Fruit fly (Drosophila melanogaster) whole organism, embryonic: ENCODE measurements around the gene Ube3a.

ENCODE experiments used
- Antp ChIP-seq: fragments of 200-800 bp; sonication (Bioruptor generic); optimal IDR thresholded peaks from 3 replicates; lab custom pipeline; 2016; ENCODE audit warnings: missing biosample characterization, missing genetic modification characterization
- Blimp-1 ChIP-seq: fragments of 200-800 bp; sonication (Bioruptor generic); optimal IDR thresholded peaks from 3 replicates; lab custom pipeline; 2018; ENCODE audit warnings: missing biosample characterization, missing genetic modification characterization, mild to moderate bottlenecking, moderate library complexity, missing genetic modification reagents
- CG10321 ChIP-seq: fragments of 200-800 bp; sonication (Bioruptor generic); IDR thresholded peaks from 2 replicates; pipeline ENCODE4 v1.3.6; 2022; ENCODE audit warnings: missing biosample characterization, missing genetic modification characterization
- CG1233 ChIP-seq: fragments of 200-800 bp; sonication (Bioruptor generic); optimal IDR thresholded peaks from 4 replicates; lab custom pipeline; 2018; ENCODE audit warnings: missing biosample characterization, mild to moderate bottlenecking, missing genetic modification characterization
- CG12659 ChIP-seq: fragments of 200-800 bp; sonication (Bioruptor generic); optimal IDR thresholded peaks from 3 replicates; lab custom pipeline; 2017; ENCODE audit warnings: mild to moderate bottlenecking, missing biosample characterization, missing genetic modification reagents, missing genetic modification characterization
- CG13894 ChIP-seq: fragments of 200-800 bp; sonication (Bioruptor generic); optimal IDR thresholded peaks from 3 replicates; lab custom pipeline; 2018; ENCODE audit warnings: missing biosample characterization, mild to moderate bottlenecking, missing genetic modification characterization, moderate library complexity
- CG16813 ChIP-seq: fragments of 200-800 bp; sonication (Bioruptor generic); IDR thresholded peaks from 3 replicates; pipeline ENCODE4 v1.3.6; 2022; ENCODE audit warnings: missing biosample characterization, missing genetic modification characterization; ENCODE audit not compliant: partially characterized antibody
- CG17186 ChIP-seq: fragments of 200-800 bp; sonication (Bioruptor generic); optimal IDR thresholded peaks from 3 replicates; lab custom pipeline; 2017; ENCODE audit warnings: missing biosample characterization, missing genetic modification reagents, missing genetic modification characterization
- CG17361 ChIP-seq: fragments of 200-800 bp; sonication (Bioruptor generic); IDR thresholded peaks from 3 replicates; pipeline ENCODE4 v1.3.6; 2022; ENCODE audit warnings: missing biosample characterization, missing genetic modification characterization
- CG17802 ChIP-seq: fragments of 200-800 bp; sonication (Bioruptor generic); optimal IDR thresholded peaks from 2 replicates; lab custom pipeline; 2018; ENCODE audit warnings: missing biosample characterization, mild to moderate bottlenecking, missing genetic modification characterization, moderate library complexity
- CG1792 ChIP-seq: fragments of 200-800 bp; sonication (Bioruptor generic); optimal IDR thresholded peaks from 2 replicates; lab custom pipeline; 2016; ENCODE audit warnings: missing biosample characterization, missing genetic modification characterization
- CG2889 ChIP-seq: fragments of 200-800 bp; sonication (Bioruptor generic); IDR thresholded peaks from 3 replicates; pipeline ENCODE4 v1.3.6; 2022; ENCODE audit warnings: missing biosample characterization, missing genetic modification characterization
- CG3838 ChIP-seq: fragments of 200-800 bp; sonication (Bioruptor generic); optimal IDR thresholded peaks from 3 replicates; lab custom pipeline; 2016; ENCODE audit warnings: missing biosample characterization, missing genetic modification characterization
- CG4360 ChIP-seq: fragments of 200-800 bp; sonication (Bioruptor generic); IDR thresholded peaks from 2 replicates; pipeline ENCODE4 v1.3.6; 2022; ENCODE audit warnings: missing biosample characterization, missing genetic modification characterization
- CG8944 ChIP-seq: fragments of 200-800 bp; sonication (Bioruptor generic); optimal IDR thresholded peaks from 3 replicates; lab custom pipeline; 2016; ENCODE audit warnings: missing biosample characterization, missing genetic modification characterization
- D ChIP-seq, 2 experiments: fragments of 200-800 bp in 1 of 2; fragments of >200 bp in 1 of 2; sonication (Bioruptor generic) in 1 of 2; optimal IDR thresholded peaks; 2 replicates in 1 of 2; 3 replicates in 1 of 2; lab custom pipeline; 2017; ENCODE audit warnings: mild to moderate bottlenecking in 1 of 2, missing biosample characterization in 1 of 2, missing genetic modification characterization in 1 of 2, missing genetic modification reagents in 1 of 2
- Dad ChIP-seq: fragments of 200-800 bp; sonication (Bioruptor generic); optimal IDR thresholded peaks from 3 replicates; lab custom pipeline; 2016; ENCODE audit warnings: missing biosample characterization, missing genetic modification characterization
- Deaf1 ChIP-seq: fragments of 200-800 bp; optimal IDR thresholded peaks from 3 replicates; lab custom pipeline; 2019; ENCODE audit warnings: missing biosample characterization, mild to moderate bottlenecking, missing genetic modification characterization, moderate library complexity
- Dfd ChIP-seq, 2 experiments: fragments of >200 bp; optimal IDR thresholded peaks; 2 replicates each; lab custom pipeline; 2017; ENCODE audit warnings: missing biosample characterization in 2 of 2, missing genetic modification characterization in 2 of 2
- Dip3 ChIP-seq: fragments of 200-800 bp; sonication (Bioruptor generic); optimal IDR thresholded peaks from 3 replicates; lab custom pipeline; 2016; ENCODE audit warnings: missing biosample characterization, missing genetic modification characterization
- E2f1 ChIP-seq: fragments of 200-800 bp; sonication (Bioruptor generic); IDR thresholded peaks from 2 replicates; pipeline ENCODE4 v1.3.6; 2022; ENCODE audit warnings: missing biosample characterization, missing genetic modification characterization
- H2.0 ChIP-seq: fragments of 200-800 bp; sonication (Bioruptor generic); IDR thresholded peaks from 2 replicates; pipeline ENCODE4 v1.3.6; 2022; ENCODE audit warnings: missing biosample characterization, missing genetic modification characterization
- HLH4C ChIP-seq: fragments of 200-800 bp; sonication (Bioruptor generic); IDR thresholded peaks from 3 replicates; pipeline ENCODE4 v1.3.6; 2022; ENCODE audit warnings: missing biosample characterization, missing genetic modification characterization; ENCODE audit not compliant: partially characterized antibody
- Jarid2 ChIP-seq: fragments of 200-800 bp; sonication (Bioruptor generic); optimal IDR thresholded peaks from 3 replicates; lab custom pipeline; 2017; ENCODE audit warnings: mild to moderate bottlenecking, missing biosample characterization, missing genetic modification reagents, missing genetic modification characterization
- MTF-1 ChIP-seq: fragments of 200-800 bp; sonication (Bioruptor generic); optimal IDR thresholded peaks from 2 replicates; lab custom pipeline; 2018; ENCODE audit warnings: missing biosample characterization, mild to moderate bottlenecking, missing genetic modification characterization, borderline replicate concordance
- NK7.1 ChIP-seq: fragments of 200-800 bp; sonication (Bioruptor generic); optimal IDR thresholded peaks from 3 replicates; lab custom pipeline; 2016; ENCODE audit warnings: missing biosample characterization, missing genetic modification characterization
- Rfx ChIP-seq: fragments of 200-800 bp; sonication (Bioruptor generic); IDR thresholded peaks from 2 replicates; pipeline ENCODE4 v1.3.6; 2022; ENCODE audit warnings: missing biosample characterization, missing genetic modification characterization
- Xrp1 ChIP-seq: fragments of 200-800 bp; sonication (Bioruptor generic); IDR thresholded peaks from 2 replicates; pipeline ENCODE4 v1.3.6; 2022; ENCODE audit warnings: missing biosample characterization, missing genetic modification characterization
- bbx ChIP-seq: fragments of 200-800 bp; sonication (Bioruptor generic); IDR thresholded peaks from 2 replicates; pipeline ENCODE4 v1.3.6; 2022; ENCODE audit warnings: missing biosample characterization, missing genetic modification characterization; ENCODE audit not compliant: partially characterized antibody
- croc ChIP-seq: fragments of 200-800 bp; sonication (Bioruptor generic); conservative IDR thresholded peaks from 3 replicates; pipeline ENCODE4 v1.3.6; 2022; ENCODE audit warnings: missing biosample characterization, missing genetic modification characterization
- crol ChIP-seq: fragments of 200-800 bp; sonication (Bioruptor generic); IDR thresholded peaks from 2 replicates; pipeline ENCODE4 v1.3.6; 2022; ENCODE audit warnings: missing biosample characterization, missing genetic modification characterization
- da ChIP-seq: fragments of 200-800 bp; sonication (Bioruptor generic); optimal IDR thresholded peaks from 2 replicates; lab custom pipeline; 2016; ENCODE audit warnings: missing biosample characterization, missing genetic modification characterization
- dan ChIP-seq: fragments of 200-800 bp; sonication (Bioruptor generic); IDR thresholded peaks from 2 replicates; pipeline ENCODE4 v1.3.6; 2022; ENCODE audit warnings: missing biosample characterization, missing genetic modification characterization
- gsb-n ChIP-seq: fragments of 200-800 bp; sonication (Bioruptor generic); optimal IDR thresholded peaks from 3 replicates; lab custom pipeline; 2018; ENCODE audit warnings: missing biosample characterization, mild to moderate bottlenecking, missing genetic modification characterization
- h ChIP-seq: fragments of >200 bp; optimal IDR thresholded peaks from 2 replicates; lab custom pipeline; 2017
- inv ChIP-seq: fragments of 200-800 bp; sonication (Bioruptor generic); IDR thresholded peaks from 2 replicates; pipeline ENCODE4 v1.3.6; 2022; ENCODE audit warnings: missing biosample characterization, missing genetic modification characterization; ENCODE audit not compliant: partially characterized antibody
- kay ChIP-seq: fragments of 200-800 bp; sonication (Bioruptor generic); optimal IDR thresholded peaks from 2 replicates; lab custom pipeline; 2016; ENCODE audit warnings: missing biosample characterization, missing genetic modification characterization
- lab ChIP-seq: fragments of 200-800 bp; sonication (Bioruptor generic); optimal IDR thresholded peaks from 3 replicates; lab custom pipeline; 2017; ENCODE audit warnings: missing biosample characterization, missing genetic modification characterization, mild to moderate bottlenecking, moderate library complexity, missing genetic modification reagents
- p53 ChIP-seq: fragments of 200-800 bp; sonication (Bioruptor generic); optimal IDR thresholded peaks from 2 replicates; lab custom pipeline; 2016; ENCODE audit warnings: missing biosample characterization, missing genetic modification characterization
- pum ChIP-seq: fragments of 200-800 bp; sonication (Bioruptor generic); optimal IDR thresholded peaks from 2 replicates; lab custom pipeline; 2016; ENCODE audit warnings: missing biosample characterization, missing genetic modification characterization
- rib ChIP-seq: fragments of 200-800 bp; sonication (Bioruptor generic); IDR thresholded peaks from 2 replicates; pipeline ENCODE4 v1.3.6; 2022; ENCODE audit warnings: missing biosample characterization, missing genetic modification characterization
- ro ChIP-seq: fragments of 200-800 bp; sonication (Bioruptor generic); IDR thresholded peaks from 2 replicates; pipeline ENCODE4 v1.3.6; 2022; ENCODE audit warnings: missing biosample characterization, missing genetic modification characterization
- slou ChIP-seq: fragments of 200-800 bp; sonication (Bioruptor generic); optimal IDR thresholded peaks from 3 replicates; lab custom pipeline; 2016; ENCODE audit warnings: missing biosample characterization, missing genetic modification characterization
- sna ChIP-seq: fragments of 200-800 bp; sonication (Bioruptor generic); IDR thresholded peaks from 2 replicates; pipeline ENCODE4 v1.3.6; 2022; ENCODE audit warnings: missing biosample characterization, missing genetic modification characterization; ENCODE audit not compliant: partially characterized antibody
- ssp ChIP-seq: fragments of 200-800 bp; sonication (Bioruptor generic); IDR thresholded peaks from 2 replicates; pipeline ENCODE4 v1.3.6; 2022; ENCODE audit warnings: missing biosample characterization, missing genetic modification characterization
- tup ChIP-seq: fragments of 200-800 bp; sonication (Bioruptor generic); optimal IDR thresholded peaks from 2 replicates; lab custom pipeline; 2016; ENCODE audit warnings: missing biosample characterization, mild to moderate bottlenecking, missing genetic modification characterization, moderate library complexity
- unc-4 ChIP-seq: fragments of 200-800 bp; sonication (Bioruptor generic); IDR thresholded peaks from 2 replicates; pipeline ENCODE4 v1.3.6; 2022; ENCODE audit warnings: missing biosample characterization, missing genetic modification characterization; ENCODE audit not compliant: partially characterized antibody
- vvl ChIP-seq: fragments of 200-800 bp; sonication (Bioruptor generic); IDR thresholded peaks from 2 replicates; pipeline ENCODE4 v1.3.6; 2022; ENCODE audit warnings: missing biosample characterization, missing genetic modification characterization
- zfh2 ChIP-seq: fragments of 200-800 bp; sonication (Bioruptor generic); optimal IDR thresholded peaks from 2 replicates; lab custom pipeline; 2016; ENCODE audit warnings: missing biosample characterization, missing genetic modification characterization

Gene Ube3a

DNA sequence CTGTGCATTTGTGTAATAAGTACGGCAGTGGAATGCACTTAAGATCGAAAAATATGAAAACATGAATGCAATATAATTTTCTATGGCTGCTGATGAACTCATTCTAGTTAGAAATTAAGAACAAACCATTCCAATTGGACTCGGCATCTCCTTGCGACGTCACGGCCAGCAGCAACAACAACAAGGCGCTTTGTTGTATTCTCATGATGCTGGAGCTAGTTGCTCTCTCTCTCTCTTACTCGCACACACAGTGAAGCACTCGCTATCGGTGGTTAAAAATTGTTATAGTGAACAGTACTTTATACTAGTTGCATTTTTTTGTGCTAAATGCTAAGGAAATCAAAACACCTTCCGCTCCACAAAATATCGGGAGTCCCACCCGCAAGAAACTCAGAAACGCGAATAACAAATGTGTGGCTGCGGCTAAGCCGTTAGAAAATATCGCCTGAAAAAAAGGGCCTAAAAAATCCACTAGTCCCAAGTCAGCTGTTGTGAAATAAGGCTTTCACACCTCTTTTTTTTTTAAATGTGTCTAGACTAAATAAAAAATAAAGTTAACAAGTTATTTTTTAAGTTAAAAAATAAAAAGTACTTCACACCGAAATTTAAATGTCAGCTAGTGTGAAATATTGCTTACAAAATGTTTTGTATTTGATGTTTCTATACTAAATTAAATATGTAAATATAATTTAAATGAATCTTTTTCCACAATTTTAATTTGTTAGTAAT, 4.6 kb downstream of the Ube3a start, which contains the start of gene Plod (continued):
- TF ChIP-seq CG13894 (peak; percentile 56), zfh2 (peak; percentile 16), CG17186 (GFP tag; lab: Kevin White, UChicago) (no peak), gsb-n (peak; percentile 24), da (no peak), CG1792 (no peak), HLH4C (GFP tag; lab: Robert Waterston, UW) (no peak), bbx (GFP tag; lab: Robert Waterston, UW) (peak; percentile 65; the same call in 1 of the 2 replicates), slou (GFP tag; lab: Kevin White, UChicago) (no peak), CG4360 (peak; percentile 99), inv (GFP tag; lab: Robert Waterston, UW) (no peak), CG17802 (peak; percentile 83), lab (peak; percentile 61), h (no peak), tup (no peak), ro (GFP tag; lab: Robert Waterston, UW) (no peak), kay (no peak), p53 (GFP tag; lab: Kevin White, UChicago) (no peak), CG17361 (peak; percentile 78; the same call in 2 of the 3 replicates), ssp (GFP tag; lab: Robert Waterston, UW) (peak; percentile 97), croc (GFP tag; lab: Robert Waterston, UW) (no peak), CG2889 (0 out of 3 replicates have a peak, but pooled peaks have one; percentile 29), CG1233 (GFP tag; lab: Kevin White, UChicago) (peak; percentile 17), D (optimal IDR thresholded peaks at IDR 0.05; lab: Kevin White, UChicago) (peak; percentile 67), D (GFP tag; optimal IDR thresholded peaks at IDR 0.05; lab: Kevin White, UChicago) (peak; percentile 1), unc-4 (peak; percentile 51; the same call in 1 of the 2 replicates), rib (GFP tag; lab: Robert Waterston, UW) (peak; percentile 60; the same call in 1 of the 2 replicates), MTF-1 (GFP tag; lab: Kevin White, UChicago) (peak; percentile 45), CG12659 (GFP tag; lab: Kevin White, UChicago) (peak; percentile 75), CG10321 (GFP tag; lab: Robert Waterston, UW) (no peak), pum (no peak), sna (no peak), Blimp-1 (GFP tag; lab: Kevin White, UChicago) (peak; percentile 34), Jarid2 (GFP tag; lab: Kevin White, UChicago) (peak; percentile 88), CG8944 (peak; percentile 18), Antp (GFP tag; lab: Kevin White, UChicago) (peak; percentile 1), crol (GFP tag; lab: Robert Waterston, UW) (no peak), Dfd (GFP tag; optimal IDR thresholded peaks at IDR 0.05; lab: Kevin White, UChicago) (peak in 1 of 2 experiments; percentile 27), Dad (GFP tag; lab: Kevin White, UChicago) (no peak), Deaf1 (tag; lab: Kevin White, UChicago) (peak; percentile 67), CG3838 (GFP tag; lab: Kevin White, UChicago) (no peak), E2f1 (peak; percentile 57), dan (GFP tag; lab: Robert Waterston, UW) (no peak), Xrp1 (GFP tag; lab: Robert Waterston, UW) (peak; percentile 63; the same call in 1 of the 2 replicates), vvl (GFP tag; lab: Robert Waterston, UW) (peak; percentile 71; the same call in 1 of the 2 replicates), CG16813 (no peak), Dip3 (GFP tag; lab: Kevin White, UChicago) (no peak), Rfx (GFP tag; lab: Robert Waterston, UW) (peak; percentile 54), NK7.1 (no peak), H2.0 (GFP tag; lab: Robert Waterston, UW) (no peak)
